Fruit fly (Drosophila melanogaster) whole organism, embryonic: ENCODE results near the gene Lsp2.

Experiments used
- ATbp ChIP-seq: fragments of 200-800 bp; sonication (Bioruptor generic); optimal IDR thresholded peaks from 2 replicates; lab custom pipeline; 2017; ENCODE audit warnings: missing biosample characterization, mild to moderate bottlenecking, missing genetic modification characterization, missing genetic modification reagents
- Bdp1 ChIP-seq: fragments of 200-800 bp; sonication (Bioruptor generic); optimal IDR thresholded peaks from 3 replicates; lab custom pipeline; 2016; ENCODE audit warnings: missing biosample characterization, missing genetic modification characterization
- C15 ChIP-seq: fragments of 200-800 bp; sonication (Bioruptor generic); IDR thresholded peaks from 3 replicates; pipeline ENCODE4 v1.3.6; 2022; ENCODE audit warnings: missing biosample characterization, missing genetic modification characterization
- CG10267 ChIP-seq: fragments of 200-800 bp; sonication (Bioruptor generic); optimal IDR thresholded peaks from 2 replicates; lab custom pipeline; 2018; ENCODE audit warnings: missing biosample characterization, mild to moderate bottlenecking, missing genetic modification characterization, moderate library complexity
- CG10462 ChIP-seq: fragments of 200-800 bp; sonication (Bioruptor generic); optimal IDR thresholded peaks from 2 replicates; lab custom pipeline; 2016; ENCODE audit warnings: missing biosample characterization, missing genetic modification characterization
- CG10543 ChIP-seq: fragments of 200-800 bp; sonication (Bioruptor generic); optimal IDR thresholded peaks from 3 replicates; lab custom pipeline; 2017; ENCODE audit warnings: missing biosample characterization, mild to moderate bottlenecking, missing genetic modification characterization, moderate library complexity
- CG12104 ChIP-seq: fragments of 200-800 bp; sonication (Bioruptor generic); optimal IDR thresholded peaks from 3 replicates; lab custom pipeline; 2016; ENCODE audit warnings: missing biosample characterization, missing genetic modification characterization
- CG12744 ChIP-seq: fragments of 200-800 bp; sonication (Bioruptor generic); optimal IDR thresholded peaks from 2 replicates; lab custom pipeline; 2016; ENCODE audit warnings: missing biosample characterization, missing genetic modification characterization
- CG12942 ChIP-seq: fragments of 200-800 bp; sonication (Bioruptor generic); optimal IDR thresholded peaks from 3 replicates; lab custom pipeline; 2016; ENCODE audit warnings: missing biosample characterization, missing genetic modification characterization
- CG15696 ChIP-seq: fragments of 200-800 bp; sonication (Bioruptor generic); optimal IDR thresholded peaks from 2 replicates; lab custom pipeline; 2019; ENCODE audit warnings: missing biosample characterization, mild to moderate bottlenecking, missing genetic modification characterization, moderate library complexity
- CG17186 ChIP-seq: fragments of 200-800 bp; sonication (Bioruptor generic); optimal IDR thresholded peaks from 3 replicates; lab custom pipeline; 2017; ENCODE audit warnings: missing biosample characterization, missing genetic modification reagents, missing genetic modification characterization
- CG17328 ChIP-seq: fragments of 200-800 bp; sonication (Bioruptor generic); IDR thresholded peaks from 2 replicates; pipeline ENCODE4 v1.3.6; 2022; ENCODE audit warnings: missing biosample characterization, missing genetic modification characterization
- CG17912 ChIP-seq: fragments of 200-800 bp; sonication (Bioruptor generic); optimal IDR thresholded peaks from 2 replicates; lab custom pipeline; 2018; ENCODE audit warnings: missing biosample characterization, mild to moderate bottlenecking, missing genetic modification characterization
- CG1792 ChIP-seq: fragments of 200-800 bp; sonication (Bioruptor generic); optimal IDR thresholded peaks from 2 replicates; lab custom pipeline; 2016; ENCODE audit warnings: missing biosample characterization, missing genetic modification characterization
- CG31441 ChIP-seq: fragments of 200-800 bp; sonication (Bioruptor generic); IDR thresholded peaks from 2 replicates; pipeline ENCODE4 v1.3.6; 2022; ENCODE audit warnings: missing biosample characterization, missing genetic modification characterization
- CG6254 ChIP-seq: fragments of 200-800 bp; sonication (Bioruptor generic); optimal IDR thresholded peaks from 3 replicates; lab custom pipeline; 2017; ENCODE audit warnings: mild to moderate bottlenecking, missing biosample characterization, missing genetic modification reagents, missing genetic modification characterization
- CG7839 ChIP-seq: fragments of 200-800 bp; sonication (Bioruptor generic); optimal IDR thresholded peaks from 3 replicates; lab custom pipeline; 2018; ENCODE audit warnings: missing biosample characterization, mild to moderate bottlenecking, missing genetic modification characterization, moderate library complexity
- CG9817 ChIP-seq: fragments of 200-800 bp; sonication (Bioruptor generic); optimal IDR thresholded peaks from 2 replicates; lab custom pipeline; 2018; ENCODE audit warnings: missing biosample characterization, mild to moderate bottlenecking, missing genetic modification characterization, moderate library complexity
- CG9932 ChIP-seq: fragments of 200-800 bp; sonication (Bioruptor generic); IDR thresholded peaks from 2 replicates; pipeline ENCODE4 v1.3.6; 2022; ENCODE audit warnings: missing biosample characterization, missing genetic modification characterization
- D19A ChIP-seq: fragments of 200-800 bp; optimal IDR thresholded peaks from 3 replicates; lab custom pipeline; 2019; ENCODE audit warnings: missing biosample characterization, mild to moderate bottlenecking, missing genetic modification characterization, moderate library complexity
- Doc2 ChIP-seq: fragments of 200-800 bp; sonication (Bioruptor generic); IDR thresholded peaks from 2 replicates; pipeline ENCODE4 v1.3.6; 2022; ENCODE audit warnings: missing biosample characterization, missing genetic modification characterization
- HLH3B ChIP-seq: fragments of 200-800 bp; sonication (Bioruptor generic); IDR thresholded peaks from 2 replicates; pipeline ENCODE4 v1.3.6; 2022; ENCODE audit warnings: missing biosample characterization, missing genetic modification characterization
- Hand ChIP-seq: fragments of 200-800 bp; sonication (Bioruptor generic); optimal IDR thresholded peaks from 2 replicates; lab custom pipeline; 2017; ENCODE audit warnings: mild to moderate bottlenecking, missing biosample characterization, missing genetic modification reagents, missing genetic modification characterization
- Hmr ChIP-seq: fragments of 200-800 bp; sonication (Bioruptor generic); optimal IDR thresholded peaks from 3 replicates; lab custom pipeline; 2017; ENCODE audit warnings: mild to moderate bottlenecking, missing biosample characterization, missing genetic modification reagents, missing genetic modification characterization
- Hsf ChIP-seq: fragments of 200-800 bp; sonication (Bioruptor generic); optimal IDR thresholded peaks from 3 replicates; lab custom pipeline; 2016; ENCODE audit warnings: missing biosample characterization, missing genetic modification characterization
- MBD-R2 ChIP-seq: fragments of 200-800 bp; sonication (Bioruptor generic); IDR thresholded peaks from 2 replicates; pipeline ENCODE4 v1.3.6; 2022; ENCODE audit warnings: missing biosample characterization, missing genetic modification characterization
- Oli ChIP-seq: fragments of 200-800 bp; sonication (Bioruptor generic); optimal IDR thresholded peaks from 2 replicates; lab custom pipeline; 2018; ENCODE audit warnings: missing biosample characterization, mild to moderate bottlenecking, missing genetic modification characterization, moderate library complexity
- Usf ChIP-seq: fragments of 200-800 bp; sonication (Bioruptor generic); optimal IDR thresholded peaks from 2 replicates; lab custom pipeline; 2017; ENCODE audit warnings: missing genotype, missing biosample characterization, missing genetic modification characterization
- ato ChIP-seq: fragments of 200-800 bp; sonication (Bioruptor generic); IDR thresholded peaks from 2 replicates; pipeline ENCODE4 v1.3.6; 2022; ENCODE audit warnings: missing biosample characterization, missing genetic modification characterization; ENCODE audit not compliant: partially characterized antibody
- bigmax ChIP-seq: fragments of 200-800 bp; sonication (Bioruptor generic); optimal IDR thresholded peaks from 2 replicates; lab custom pipeline; 2018; ENCODE audit warnings: missing biosample characterization, mild to moderate bottlenecking, missing genetic modification characterization
- bowl ChIP-seq: fragments of 200-800 bp; sonication (Bioruptor generic); IDR thresholded peaks from 2 replicates; pipeline ENCODE4 v1.3.6; 2022; ENCODE audit warnings: missing biosample characterization, missing genetic modification characterization
- cas ChIP-seq: fragments of 200-800 bp; sonication (Bioruptor generic); IDR thresholded peaks from 2 replicates; pipeline ENCODE4 v1.3.6; 2022; ENCODE audit warnings: missing biosample characterization, missing genetic modification characterization
- croc ChIP-seq: fragments of 200-800 bp; sonication (Bioruptor generic); conservative IDR thresholded peaks from 3 replicates; pipeline ENCODE4 v1.3.6; 2022; ENCODE audit warnings: missing biosample characterization, missing genetic modification characterization
- dpn ChIP-seq, 2 experiments: fragments of 200-800 bp; sonication (Bioruptor generic); optimal IDR thresholded peaks; 3 replicates each; lab custom pipeline; 2016; ENCODE audit warnings: missing biosample characterization in 2 of 2, missing genetic modification characterization in 2 of 2
- gcm ChIP-seq: fragments of 200-800 bp; sonication (Bioruptor generic); optimal IDR thresholded peaks from 2 replicates; lab custom pipeline; 2019; ENCODE audit warnings: missing biosample characterization, mild to moderate bottlenecking, missing genetic modification characterization, moderate library complexity
- h ChIP-seq: fragments of >200 bp; optimal IDR thresholded peaks from 2 replicates; lab custom pipeline; 2017
- her ChIP-seq: fragments of 200-800 bp; sonication (Bioruptor generic); optimal IDR thresholded peaks from 2 replicates; lab custom pipeline; 2016; ENCODE audit warnings: missing biosample characterization, missing genetic modification characterization
- jing ChIP-seq: fragments of 200-800 bp; sonication (Bioruptor generic); optimal IDR thresholded peaks from 2 replicates; lab custom pipeline; 2018; ENCODE audit warnings: missing biosample characterization, mild to moderate bottlenecking, missing genetic modification characterization
- kay ChIP-seq: fragments of 200-800 bp; sonication (Bioruptor generic); optimal IDR thresholded peaks from 2 replicates; lab custom pipeline; 2016; ENCODE audit warnings: missing biosample characterization, missing genetic modification characterization
- lov ChIP-seq, 2 experiments: fragments of 200-800 bp in 1 of 2; fragments of >200 bp in 1 of 2; sonication (Bioruptor generic) in 1 of 2; IDR thresholded peaks in 1 of 2; optimal IDR thresholded peaks in 1 of 2; 2 replicates in 1 of 2; 3 replicates in 1 of 2; pipeline versions ENCODE4 v1.3.6 to Lab custom; 2017 to 2022; ENCODE audit warnings: missing biosample characterization in 1 of 2, missing genetic modification characterization in 1 of 2
- mam ChIP-seq: fragments of 200-800 bp; sonication (Bioruptor generic); optimal IDR thresholded peaks from 3 replicates; lab custom pipeline; 2016; ENCODE audit warnings: missing biosample characterization, missing genetic modification characterization
- peb ChIP-seq: fragments of 200-800 bp; sonication (Bioruptor generic); IDR thresholded peaks from 2 replicates; pipeline ENCODE4 v1.3.6; 2022; ENCODE audit warnings: missing biosample characterization, missing genetic modification characterization
- pfk ChIP-seq: fragments of 200-800 bp; sonication (Bioruptor generic); optimal IDR thresholded peaks from 2 replicates; lab custom pipeline; 2018; ENCODE audit warnings: missing biosample characterization, mild to moderate bottlenecking, missing genetic modification characterization, moderate library complexity
- sd ChIP-seq: fragments of 200-800 bp; sonication (Bioruptor generic); optimal IDR thresholded peaks from 3 replicates; lab custom pipeline; 2018; ENCODE audit warnings: missing biosample characterization, mild to moderate bottlenecking, missing genetic modification characterization, moderate library complexity
- sim ChIP-seq: fragments of 200-800 bp; sonication (Bioruptor generic); IDR thresholded peaks from 2 replicates; pipeline ENCODE4 v1.3.6; 2022; ENCODE audit warnings: missing biosample characterization, missing genetic modification characterization
- stwl ChIP-seq: fragments of 200-800 bp; sonication (Bioruptor generic); optimal IDR thresholded peaks from 3 replicates; lab custom pipeline; 2018; ENCODE audit warnings: missing biosample characterization, mild to moderate bottlenecking, missing genetic modification characterization, moderate library complexity
- tin ChIP-seq: fragments of 200-800 bp; sonication (Bioruptor generic); optimal IDR thresholded peaks from 3 replicates; lab custom pipeline; 2016; ENCODE audit warnings: missing biosample characterization, missing genetic modification characterization
- trh ChIP-seq: fragments of 200-800 bp; sonication (Bioruptor generic); optimal IDR thresholded peaks from 2 replicates; lab custom pipeline; 2016; ENCODE audit warnings: missing biosample characterization, missing genetic modification characterization

Lsp2 gene

DNA sequence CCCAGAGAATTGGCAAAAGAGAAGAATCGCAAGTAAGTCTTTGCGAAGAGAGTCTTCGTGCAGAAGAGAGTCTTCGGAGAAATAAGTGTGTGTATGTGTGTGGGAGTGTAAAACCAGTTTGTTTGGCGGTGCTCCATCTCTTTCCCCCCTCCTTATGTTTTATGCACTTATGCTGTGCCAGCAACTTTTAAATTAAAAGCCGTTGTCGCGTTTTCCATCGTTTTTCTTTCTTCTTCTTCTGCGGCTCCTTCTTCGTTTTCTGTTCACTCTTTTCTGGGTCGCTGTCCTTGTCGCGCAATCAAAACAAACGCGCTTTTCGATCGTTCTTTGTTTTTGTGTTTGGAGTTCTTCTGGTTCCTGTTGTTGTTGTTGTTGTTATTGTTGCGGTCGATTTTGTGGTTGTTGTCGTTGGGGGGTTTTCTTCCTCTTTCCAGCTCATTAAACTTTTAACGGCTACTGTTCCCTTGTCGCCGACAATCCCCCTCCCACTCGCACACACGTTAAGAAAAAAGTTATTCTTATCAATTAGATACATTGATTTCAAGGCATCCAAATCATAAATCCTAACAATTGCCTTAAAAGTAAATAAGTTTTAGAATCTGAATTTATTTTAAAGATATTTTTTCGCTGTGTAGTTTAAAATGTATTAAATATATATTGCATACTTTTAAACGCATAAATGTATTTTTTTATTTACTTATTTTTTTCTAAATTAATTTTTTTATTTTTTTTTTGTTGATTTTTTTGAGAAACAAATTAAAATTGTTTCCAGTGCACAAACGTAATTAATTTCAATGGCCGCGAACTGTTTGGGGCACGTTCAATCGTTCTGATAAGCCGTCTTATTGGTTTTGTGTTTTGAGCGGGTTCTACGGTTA is 17.9 kb upstream of the Lsp2 start (continued):
- TF ChIP-seq kay (peak; percentile 40), cas (0 out of 2 replicates have a peak, but pooled peaks have one; percentile 24), Hand (no peak), peb (GFP tag; lab: Robert Waterston, UW) (peak; percentile 34; the same call in 1 of the 2 replicates), Hsf (peak; percentile 49), bigmax (GFP tag; lab: Kevin White, UChicago) (no peak), stwl (peak; percentile 6), Doc2 (GFP tag; lab: Robert Waterston, UW) (no peak), CG1792 (GFP tag; lab: Kevin White, UChicago) (no peak), bowl (no peak), CG10267 (peak; percentile 87), lov (optimal IDR thresholded peaks at IDR 0.05; lab: Kevin White, UChicago) (no peak), lov (GFP tag; IDR thresholded peaks at IDR 0.05; lab: Robert Waterston, UW) (no peak), CG9817 (peak; percentile 45), CG31441 (GFP tag; lab: Robert Waterston, UW) (peak; percentile 96), jing (GFP tag; lab: Kevin White, UChicago) (peak; percentile 11), trh (GFP tag; lab: Kevin White, UChicago) (peak; percentile 50), Oli (peak; percentile 87), Hmr (GFP tag; lab: Kevin White, UChicago) (no peak), tin (GFP tag; lab: Kevin White, UChicago) (peak; percentile 57), sd (tag; lab: Kevin White, UChicago) (peak; percentile 50), CG15696 (tag; lab: Kevin White, UChicago) (peak; percentile 79), Usf (GFP tag; lab: Kevin White, UChicago) (peak; percentile 50), Bdp1 (GFP tag; lab: Kevin White, UChicago) (no peak), CG17912 (GFP tag; lab: Kevin White, UChicago) (no peak), pfk (no peak), CG17186 (GFP tag; lab: Kevin White, UChicago) (no peak), CG10543 (GFP tag; lab: Kevin White, UChicago) (no peak), CG12104 (GFP tag; lab: Kevin White, UChicago) (peak; percentile 72), ato (GFP tag; lab: Robert Waterston, UW) (no peak), her (GFP tag; lab: Kevin White, UChicago) (no peak), gcm (GFP tag; lab: Kevin White, UChicago) (peak; percentile 88), CG12942 (GFP tag; lab: Kevin White, UChicago) (peak; percentile 50), CG17328 (GFP tag; lab: Robert Waterston, UW) (peak; percentile 73), MBD-R2 (GFP tag; lab: Robert Waterston, UW) (0 out of 2 replicates have a peak, but pooled peaks have one; percentile 11), dpn (GFP tag; optimal IDR thresholded peaks at IDR 0.05; lab: Kevin White, UChicago) (peak in 1 of 2 experiments; percentile 68), mam (peak; percentile 27), D19A (tag; lab: Kevin White, UChicago) (peak; percentile 87), CG10462 (GFP tag; lab: Kevin White, UChicago) (peak; percentile 29), CG12744 (GFP tag; lab: Kevin White, UChicago) (no peak), croc (GFP tag; lab: Robert Waterston, UW) (peak; percentile 76), C15 (no peak), sim (GFP tag; lab: Robert Waterston, UW) (peak; percentile 51; the same call in 1 of the 2 replicates), CG6254 (GFP tag; lab: Kevin White, UChicago) (peak; percentile 71), HLH3B (peak; percentile 72; the same call in 1 of the 2 replicates), CG7839 (tag; lab: Kevin White, UChicago) (peak; percentile 94), CG9932 (GFP tag; lab: Robert Waterston, UW) (no peak; the same call in 1 of the 2 replicates), ATbp (peak; percentile 47), h (lab: Kevin White, UChicago) (no peak)
